Fruit fly (Drosophila melanogaster) whole organism, pupa: ENCODE measurements around the gene sip3.
A peak's percentile ranks its signal among the peaks of the same experiment; 100 is the strongest.

Experiments
- CG15710 ChIP-seq: fragments of 200-800 bp; sonication (Bioruptor generic); optimal IDR thresholded peaks from 2 replicates; lab custom pipeline; 2018; ENCODE audit warnings: missing biosample characterization, mild to moderate bottlenecking, missing genetic modification characterization, moderate library complexity
- CG32121 ChIP-seq: fragments of 200-800 bp; sonication (Bioruptor generic); IDR thresholded peaks from 2 replicates; pipeline ENCODE4 v1.3.6; 2022; ENCODE audit warnings: missing biosample characterization, missing genetic modification characterization
- EcR ChIP-seq: fragments of 200-800 bp; sonication (Bioruptor generic); optimal IDR thresholded peaks from 3 replicates; lab custom pipeline; 2019; ENCODE audit warnings: missing biosample characterization, missing genetic modification characterization, mild to moderate bottlenecking, moderate library complexity, missing genetic modification reagents
- Pif1A ChIP-seq: fragments of 200-800 bp; sonication (Bioruptor generic); optimal IDR thresholded peaks from 3 replicates; lab custom pipeline; 2016; ENCODE audit warnings: missing biosample characterization, missing genetic modification characterization

dm6 chr3R:31810073-31810530, 38.1 kb downstream of the sip3 start, which contains the start of gene Rift:
- TF ChIP-seq CG15710 (peak; percentile 45), Pif1A (GFP tag; lab: Kevin White, UChicago) (no peak), CG32121 (GFP tag; lab: Robert Waterston, UW) (no peak), EcR (GFP tag; lab: Kevin White, UChicago) (no peak)
